Worm (Caenorhabditis elegans) whole organism, L4/young adult: Measurements from ENCODE around the gene doxa-1.

Experiments
- dao-5 ChIP-seq: sonication (generic microtip); optimal IDR thresholded peaks from 2 replicates; lab custom pipeline; 2016; ENCODE audit warnings: missing genotype, missing genetic modification characterization, moderate library complexity, missing compliant biosample characterization
- him-1 ChIP-seq: sonication (generic microtip); optimal IDR thresholded peaks from 2 replicates; lab custom pipeline; 2016; ENCODE audit warnings: missing genotype, missing genetic modification reagents, missing genetic modification characterization, missing compliant biosample characterization

DNA sequence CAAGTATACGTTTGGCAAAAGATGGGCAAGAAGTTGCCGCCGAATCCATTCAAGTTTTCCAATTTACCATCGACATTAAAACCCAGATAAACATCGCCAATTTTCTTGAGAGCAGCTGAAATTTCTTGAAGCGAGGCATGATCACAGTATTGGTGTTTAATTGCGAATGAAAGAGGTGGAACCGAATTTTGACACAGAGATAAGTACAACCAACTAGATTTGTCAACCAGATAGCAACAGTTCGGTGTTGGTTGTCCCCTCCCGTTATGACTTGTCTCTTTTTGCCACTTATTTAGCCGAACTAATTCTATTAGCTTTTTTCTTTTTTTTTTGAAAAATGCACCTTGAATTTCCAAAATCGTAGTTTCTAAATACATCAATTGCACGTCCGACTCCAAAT is 2.5 kb upstream of the doxa-1 start:
- no peak for TF ChIP-seq him-1 (tag; lab: Kevin White, UChicago)
- TF ChIP-seq dao-5 (tag; lab: Kevin White, UChicago), result no peak
